Worm (Caenorhabditis elegans) whole organism, L3 larva: ENCODE data around the gene F14D2.14.

Experiments used
- ZK546.5 ChIP-seq: sonication (generic microtip); optimal IDR thresholded peaks from 2 replicates; lab custom pipeline; 2017; ENCODE audit warnings: missing biosample characterization, missing genetic modification characterization
- lin-39 ChIP-seq: fragments of 150-350 bp; optimal IDR thresholded peaks from 2 replicates; lab custom pipeline; 2018; ENCODE audit warnings: missing biosample characterization, missing genetic modification reagents, missing genetic modification characterization
- mdl-1 ChIP-seq: fragments of 150-350 bp; optimal IDR thresholded peaks from 2 replicates; lab custom pipeline; 2014; ENCODE audit warnings: missing biosample characterization, missing genetic modification characterization
- nhr-12 ChIP-seq: fragments of 150-350 bp; optimal IDR thresholded peaks from 2 replicates; lab custom pipeline; 2014; ENCODE audit warnings: missing biosample characterization, missing genetic modification characterization
- nhr-76 ChIP-seq: fragments of 150-350 bp; sonication (generic microtip); optimal IDR thresholded peaks from 5 replicates; lab custom pipeline; 2014; ENCODE audit warnings: missing biosample characterization, missing genetic modification characterization
- zag-1 ChIP-seq: fragments of 150-350 bp; optimal IDR thresholded peaks from 2 replicates; lab custom pipeline; 2014; ENCODE audit warnings: missing biosample characterization, missing genetic modification characterization
- ztf-11 ChIP-seq: fragments of 150-350 bp; optimal IDR thresholded peaks from 2 replicates; lab custom pipeline; 2014; ENCODE audit warnings: missing biosample characterization, missing genetic modification characterization

DNA sequence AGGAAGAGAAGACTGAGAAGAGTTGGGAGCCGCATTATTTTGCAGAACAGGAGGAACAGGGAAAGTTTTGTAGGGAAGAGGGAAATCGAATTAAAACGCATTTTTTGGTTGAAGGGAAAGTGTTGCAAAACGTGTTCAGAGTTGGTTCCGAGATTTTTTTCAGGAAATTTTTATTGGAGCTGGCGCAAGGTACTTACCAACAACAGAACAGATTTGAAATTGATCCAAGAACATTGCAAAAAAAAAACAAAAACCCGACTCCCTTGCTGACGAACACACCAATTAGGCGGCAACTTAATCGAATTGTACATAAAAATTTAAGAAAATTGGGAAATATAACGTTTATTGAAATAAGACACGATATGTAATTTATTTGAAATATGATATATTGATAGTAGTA, 9.2 kb downstream of the F14D2.14 start, which contains the start of gene F14D2.7:
- TF ChIP-seq nhr-12 (tag; lab: Kevin White, UChicago) (no peak), zag-1 (tag; lab: Kevin White, UChicago) (no peak), nhr-76 (tag; lab: Kevin White, UChicago) (no peak), lin-39 (tag; lab: Kevin White, UChicago) (no peak), ztf-11 (tag; lab: Kevin White, UChicago) (no peak), ZK546.5 (tag; lab: Kevin White, UChicago) (no peak), mdl-1 (tag; lab: Kevin White, UChicago) (no peak)
